Fruit fly (Drosophila melanogaster): ENCODE measurements around the gene spri.

spri gene

dm6 chrX:10628874-10629273 is 43.7 kb upstream of the spri start (continued):
- TF ChIP-seq CG4730 (GFP tag; IDR thresholded peaks at IDR 0.05): no peak
- no peak for TF ChIP-seq Dad (GFP tag; optimal IDR thresholded peaks at IDR 0.05)
- peak; percentile 34 for TF ChIP-seq gsb-n (tag; optimal IDR thresholded peaks at IDR 0.05)
- no peak for TF ChIP-seq twi (tag; optimal IDR thresholded peaks at IDR 0.05)
- no peak for TF ChIP-seq unc-4 (GFP tag; IDR thresholded peaks at IDR 0.05; ENCODE audit: partially characterized antibody)
- no peak for TF ChIP-seq mirr (GFP tag; optimal IDR thresholded peaks at IDR 0.05)
- TF ChIP-seq ssp (GFP tag; IDR thresholded peaks at IDR 0.05): no peak
- no peak for TF ChIP-seq kah (GFP tag; optimal IDR thresholded peaks at IDR 0.05)
- no peak for TF ChIP-seq jumu (GFP tag; optimal IDR thresholded peaks at IDR 0.05)
- TF ChIP-seq wor (GFP tag; IDR thresholded peaks at IDR 0.05): no peak
- TF ChIP-seq inv (GFP tag; IDR thresholded peaks at IDR 0.05; ENCODE audit: partially characterized antibody): no peak
- no peak for TF ChIP-seq da (GFP tag; optimal IDR thresholded peaks at IDR 0.05)
- no peak for TF ChIP-seq cad (GFP tag; optimal IDR thresholded peaks at IDR 0.05)
- peak; percentile 45 for TF ChIP-seq Blimp-1 (GFP tag; optimal IDR thresholded peaks at IDR 0.05)
- no peak for TF ChIP-seq Nf-YC (tag; optimal IDR thresholded peaks at IDR 0.05)
- TF ChIP-seq ash1 (GFP tag; optimal IDR thresholded peaks at IDR 0.05): no peak
- peak; percentile 3 for TF ChIP-seq Abd-B (GFP tag; optimal IDR thresholded peaks at IDR 0.05)
- TF ChIP-seq CG16813 (GFP tag; IDR thresholded peaks at IDR 0.05; ENCODE audit: partially characterized antibody): no peak
- TF ChIP-seq HLH4C (GFP tag; IDR thresholded peaks at IDR 0.05; ENCODE audit: partially characterized antibody): no peak
- peak; percentile 30 for TF ChIP-seq CG13624 (GFP tag; optimal IDR thresholded peaks at IDR 0.05)
- no peak for TF ChIP-seq BtbVII (GFP tag; optimal IDR thresholded peaks at IDR 0.05)
- no peak for TF ChIP-seq ftz-f1 (GFP tag; optimal IDR thresholded peaks at IDR 0.05)
- TF ChIP-seq HHEX (GFP tag; optimal IDR thresholded peaks at IDR 0.05): peak; percentile 33
- TF ChIP-seq lbe (GFP tag; optimal IDR thresholded peaks at IDR 0.05): no peak
- no peak for TF ChIP-seq Hey (tag; optimal IDR thresholded peaks at IDR 0.05)
- TF ChIP-seq CG12391 (tag; optimal IDR thresholded peaks at IDR 0.05): peak; percentile 62
- TF ChIP-seq D19B (GFP tag; optimal IDR thresholded peaks at IDR 0.05): no peak
- TF ChIP-seq CG3995 (GFP tag; optimal IDR thresholded peaks at IDR 0.05): no peak
- TF ChIP-seq ewg (GFP tag; optimal IDR thresholded peaks at IDR 0.05): no peak
- no peak for TF ChIP-seq Jarid2 (GFP tag; optimal IDR thresholded peaks at IDR 0.05)
- no peak for TF ChIP-seq CG10431 (GFP tag; optimal IDR thresholded peaks at IDR 0.05)
- peak; percentile 27; the same call in 1 of the 2 replicates for TF ChIP-seq lmd (GFP tag; IDR thresholded peaks at IDR 0.05)
- TF ChIP-seq CG6689 (GFP tag; IDR thresholded peaks at IDR 0.05): no peak
- TF ChIP-seq Aef1 (GFP tag; IDR thresholded peaks at IDR 0.05): no peak
- TF ChIP-seq E2f1 (GFP tag; IDR thresholded peaks at IDR 0.05): peak; percentile 18; the same call in 1 of the 2 replicates
- TF ChIP-seq fd102C (GFP tag; optimal IDR thresholded peaks at IDR 0.05): no peak
- TF ChIP-seq Trl (optimal IDR thresholded peaks at IDR 0.05): no peak
- peak; percentile 45 for TF ChIP-seq Trl (GFP tag; optimal IDR thresholded peaks at IDR 0.05)
- no peak for TF ChIP-seq CG17568 (GFP tag; optimal IDR thresholded peaks at IDR 0.05)
- no peak for TF ChIP-seq psq (GFP tag; optimal IDR thresholded peaks at IDR 0.05)
- no peak for TF ChIP-seq Doc3 (GFP tag; IDR thresholded peaks at IDR 0.05; ENCODE audit: partially characterized antibody)
- no peak for TF ChIP-seq CG7928 (GFP tag; optimal IDR thresholded peaks at IDR 0.05)
- TF ChIP-seq Awh (GFP tag; IDR thresholded peaks at IDR 0.05): no peak
- no peak for TF ChIP-seq pfk (GFP tag; optimal IDR thresholded peaks at IDR 0.05)
- no peak for TF ChIP-seq CG13287 (GFP tag; IDR thresholded peaks at IDR 0.05; ENCODE audit: partially characterized antibody)
- 0 out of 2 replicates have a peak, but pooled peaks have one; percentile 13 for TF ChIP-seq Atf6 (GFP tag; IDR thresholded peaks at IDR 0.05)
- TF ChIP-seq Mrtf (GFP tag; IDR thresholded peaks at IDR 0.05): no peak
- no peak for TF ChIP-seq Lhr (GFP tag; optimal IDR thresholded peaks at IDR 0.05)
- no peak for TF ChIP-seq CG9215 (GFP tag; IDR thresholded peaks at IDR 0.05)
- no peak for TF ChIP-seq CG14860 (GFP tag; IDR thresholded peaks at IDR 0.05; ENCODE audit: partially characterized antibody)
- peak; percentile 41 for TF ChIP-seq az2 (GFP tag; optimal IDR thresholded peaks at IDR 0.05)

Data from whole organism, embryonic.